Fruit fly (Drosophila melanogaster): ENCODE measurements around the gene spn-A.
A peak's percentile ranks its signal among the peaks of the same experiment; 100 is the strongest.

Gene spn-A

DNA sequence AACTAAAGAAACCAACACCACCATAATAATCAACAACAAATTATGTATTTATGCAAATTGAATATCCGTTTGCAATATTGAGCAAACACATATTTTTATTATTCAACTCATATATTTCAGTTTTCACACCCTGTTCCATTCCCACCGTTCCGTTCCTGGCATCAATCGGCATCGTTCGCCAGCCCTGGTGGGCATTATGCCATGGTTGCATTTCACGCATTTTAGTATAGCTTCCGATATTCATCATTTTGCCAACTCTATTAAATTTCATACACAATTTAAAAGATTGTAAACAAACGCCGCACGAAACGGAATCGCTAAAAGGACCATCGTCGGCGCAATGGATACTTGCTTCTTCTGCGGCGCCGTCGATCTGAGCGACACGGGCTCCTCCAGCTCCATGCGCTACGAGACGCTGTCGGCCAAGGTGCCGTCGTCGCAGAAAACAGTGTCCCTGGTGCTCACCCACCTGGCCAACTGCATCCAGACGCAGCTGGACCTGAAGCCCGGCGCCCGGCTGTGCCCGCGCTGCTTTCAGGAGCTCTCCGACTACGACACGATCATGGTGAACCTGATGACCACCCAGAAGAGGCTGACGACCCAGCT, 12.6 kb downstream of the spn-A start, which contains the start of gene Sry-delta (continued):
- no peak for TF ChIP-seq fru (optimal IDR thresholded peaks at IDR 0.05)
- peak; percentile 91 for TF ChIP-seq tin (GFP tag; optimal IDR thresholded peaks at IDR 0.05)
- TF ChIP-seq CG9876 (GFP tag; optimal IDR thresholded peaks at IDR 0.05), result peak; percentile 92
- TF ChIP-seq CG6272 (GFP tag; IDR thresholded peaks at IDR 0.05), result peak; percentile 69
- no peak for TF ChIP-seq CG7745 (tag; optimal IDR thresholded peaks at IDR 0.05)
- peak; percentile 72 for TF ChIP-seq az2 (GFP tag; optimal IDR thresholded peaks at IDR 0.05)
- peak; percentile 62; the same call in 1 of the 2 replicates for TF ChIP-seq CG32772 (GFP tag; IDR thresholded peaks at IDR 0.05)
- peak; percentile 80 for TF ChIP-seq otp (GFP tag; IDR thresholded peaks at IDR 0.05)
- peak; percentile 80 for TF ChIP-seq shn (GFP tag; optimal IDR thresholded peaks at IDR 0.05)
- peak; percentile 76 for TF ChIP-seq CG6791 (GFP tag; IDR thresholded peaks at IDR 0.05; ENCODE audit: partially characterized antibody)
- TF ChIP-seq CG12071 (GFP tag; optimal IDR thresholded peaks at IDR 0.05), result no peak
- peak; percentile 46; the same call in 1 of the 2 replicates for TF ChIP-seq peb (GFP tag; IDR thresholded peaks at IDR 0.05)
- TF ChIP-seq ato (GFP tag; IDR thresholded peaks at IDR 0.05; ENCODE audit: partially characterized antibody), result peak; percentile 64; the same call in 1 of the 2 replicates
- TF ChIP-seq fd102C (GFP tag; optimal IDR thresholded peaks at IDR 0.05), result peak; percentile 44
- TF ChIP-seq crol (GFP tag; IDR thresholded peaks at IDR 0.05), result no peak
- peak; percentile 94 for TF ChIP-seq mam (GFP tag; optimal IDR thresholded peaks at IDR 0.05)
- peak; percentile 56 for TF ChIP-seq Dp (GFP tag; optimal IDR thresholded peaks at IDR 0.05)
- no peak for TF ChIP-seq abd-A (tag; optimal IDR thresholded peaks at IDR 0.05)
- TF ChIP-seq Lhr (GFP tag; optimal IDR thresholded peaks at IDR 0.05), result peak; percentile 23
- TF ChIP-seq tna (GFP tag; IDR thresholded peaks at IDR 0.05; ENCODE audit: partially characterized antibody), result no peak; the same call in 1 of the 2 replicates
- peak; percentile 31 for TF ChIP-seq CG4707 (GFP tag; optimal IDR thresholded peaks at IDR 0.05)
- no peak for TF ChIP-seq Lim3 (GFP tag; IDR thresholded peaks at IDR 0.05)
- peak; percentile 81 for TF ChIP-seq sna (GFP tag; IDR thresholded peaks at IDR 0.05; ENCODE audit: partially characterized antibody)
- no peak for TF ChIP-seq toy (GFP tag; IDR thresholded peaks at IDR 0.05)
- peak; percentile 80 for TF ChIP-seq emc (GFP tag; optimal IDR thresholded peaks at IDR 0.05)
- peak; percentile 81 for TF ChIP-seq fu2 (GFP tag; optimal IDR thresholded peaks at IDR 0.05)
- TF ChIP-seq CG18619 (GFP tag; optimal IDR thresholded peaks at IDR 0.05), result peak; percentile 62
- peak; percentile 57; the same call in 1 of the 2 replicates for TF ChIP-seq CG8765 (GFP tag; IDR thresholded peaks at IDR 0.05)
- peak; percentile 86 for TF ChIP-seq ci (GFP tag; IDR thresholded peaks at IDR 0.05)
- no peak for TF ChIP-seq CG8359 (GFP tag; optimal IDR thresholded peaks at IDR 0.05; ENCODE audit: borderline replicate concordance)
- TF ChIP-seq CG7963 (GFP tag; IDR thresholded peaks at IDR 0.05; ENCODE audit: partially characterized antibody), result no peak
- no peak for TF ChIP-seq lov (optimal IDR thresholded peaks at IDR 0.05)
- peak; percentile 64; the same call in 2 of the 3 replicates for TF ChIP-seq lov (GFP tag; IDR thresholded peaks at IDR 0.05)
- TF ChIP-seq CG16815 (GFP tag; optimal IDR thresholded peaks at IDR 0.05), result peak; percentile 42
- peak; percentile 90 for TF ChIP-seq HmgZ (tag; optimal IDR thresholded peaks at IDR 0.05)
- TF ChIP-seq Ets65A (GFP tag), result peak; percentile 99
- TF ChIP-seq Blimp-1 (GFP tag; optimal IDR thresholded peaks at IDR 0.05), result no peak
- peak; percentile 41; the same call in 1 of the 3 replicates for TF ChIP-seq mld (GFP tag; IDR thresholded peaks at IDR 0.05; ENCODE audit: partially characterized antibody)
- peak; percentile 57 for TF ChIP-seq disco-r (GFP tag; optimal IDR thresholded peaks at IDR 0.05)
- peak; percentile 48 for TF ChIP-seq CG2202 (tag; optimal IDR thresholded peaks at IDR 0.05)
- TF ChIP-seq nerfin-1 (tag; optimal IDR thresholded peaks at IDR 0.05), result peak; percentile 64
- no peak for TF ChIP-seq corto (GFP tag; optimal IDR thresholded peaks at IDR 0.05)
- peak; percentile 50 for TF ChIP-seq CG6683 (GFP tag; optimal IDR thresholded peaks at IDR 0.05)
- TF ChIP-seq Elba2 (GFP tag; optimal IDR thresholded peaks at IDR 0.05), result no peak
- TF ChIP-seq CG18262 (tag; optimal IDR thresholded peaks at IDR 0.05), result peak; percentile 63
- TF ChIP-seq CG4360 (GFP tag; IDR thresholded peaks at IDR 0.05), result no peak
- TF ChIP-seq sqz (GFP tag; optimal IDR thresholded peaks at IDR 0.05), result no peak
- TF ChIP-seq CG3407 (GFP tag; optimal IDR thresholded peaks at IDR 0.05), result no peak
- peak; percentile 86 for TF ChIP-seq NC2β (GFP tag; optimal IDR thresholded peaks at IDR 0.05)
- peak; percentile 18 for TF ChIP-seq HLHmδ (GFP tag; optimal IDR thresholded peaks at IDR 0.05)
